Fruit fly (Drosophila melanogaster): ENCODE measurements around the gene CG8188.
A peak's percentile ranks its signal among the peaks of the same experiment; 100 is the strongest.

Gene CG8188

dm6 chrX:17709546-17710272 is 6.9 kb upstream of the CG8188 start, which contains the start of the genes CG8173 and raskol (continued):
- peak in 1 of 2 experiments; percentile 35 for TF ChIP-seq insv (GFP tag; optimal IDR thresholded peaks at IDR 0.05)
- TF ChIP-seq CG10565 (GFP tag; optimal IDR thresholded peaks at IDR 0.05), result no peak
- TF ChIP-seq Hsf (GFP tag; optimal IDR thresholded peaks at IDR 0.05), result no peak
- peak; percentile 28 for TF ChIP-seq lilli (GFP tag; optimal IDR thresholded peaks at IDR 0.05)
- TF ChIP-seq CG10274 (GFP tag; optimal IDR thresholded peaks at IDR 0.05), result no peak
- TF ChIP-seq CG13894 (tag; optimal IDR thresholded peaks at IDR 0.05), result peak; percentile 48
- TF ChIP-seq CkIIα-i1 (GFP tag; IDR thresholded peaks at IDR 0.05), result no peak
- no peak for TF ChIP-seq org-1 (GFP tag; optimal IDR thresholded peaks at IDR 0.05)
- peak; percentile 48; the same call in 1 of the 3 replicates for TF ChIP-seq ci (GFP tag; IDR thresholded peaks at IDR 0.05)
- peak; percentile 91 for TF ChIP-seq pzg (GFP tag; optimal IDR thresholded peaks at IDR 0.05)
- 0 out of 3 replicates have a peak, but pooled peaks have one; percentile 11 for TF ChIP-seq CG17361 (GFP tag; IDR thresholded peaks at IDR 0.05)
- TF ChIP-seq Pdp1 (GFP tag; optimal IDR thresholded peaks at IDR 0.05), result no peak
- peak; percentile 2 for TF ChIP-seq CG17359 (tag; optimal IDR thresholded peaks at IDR 0.05)
- no peak for TF ChIP-seq ranshi (GFP tag; IDR thresholded peaks at IDR 0.05)
- peak; percentile 22 for TF ChIP-seq CG33213 (GFP tag; optimal IDR thresholded peaks at IDR 0.05)
- TF ChIP-seq Abd-B (GFP tag; optimal IDR thresholded peaks at IDR 0.05), result peak; percentile 53
- no peak for TF ChIP-seq tap (tag; optimal IDR thresholded peaks at IDR 0.05)
- peak; percentile 57 for TF ChIP-seq abd-A (tag; optimal IDR thresholded peaks at IDR 0.05)
- TF ChIP-seq ro (GFP tag; IDR thresholded peaks at IDR 0.05), result no peak
- no peak for TF ChIP-seq Scr (GFP tag; IDR thresholded peaks at IDR 0.05; ENCODE audit: partially characterized antibody)
- peak; percentile 27 for TF ChIP-seq Fer1 (GFP tag; optimal IDR thresholded peaks at IDR 0.05)
- TF ChIP-seq CG1603 (tag; optimal IDR thresholded peaks at IDR 0.05), result peak; percentile 71
- no peak for TF ChIP-seq Drgx (GFP tag; IDR thresholded peaks at IDR 0.05)
- no peak for TF ChIP-seq CG12391 (tag; optimal IDR thresholded peaks at IDR 0.05)
- no peak for TF ChIP-seq CG9215 (GFP tag; IDR thresholded peaks at IDR 0.05)
- TF ChIP-seq Kr (GFP tag; optimal IDR thresholded peaks at IDR 0.05), result no peak
- no peak for TF ChIP-seq Deaf1 (tag; optimal IDR thresholded peaks at IDR 0.05)
- TF ChIP-seq CG15269 (tag; optimal IDR thresholded peaks at IDR 0.05), result no peak
- no peak for TF ChIP-seq br (optimal IDR thresholded peaks at IDR 0.05)
- no peak for TF ChIP-seq dan (GFP tag; IDR thresholded peaks at IDR 0.05)
- TF ChIP-seq amos (GFP tag; IDR thresholded peaks at IDR 0.05; ENCODE audit: partially characterized antibody), result peak; percentile 34; the same call in 1 of the 2 replicates
- TF ChIP-seq CG10959 (GFP tag; IDR thresholded peaks at IDR 0.05), result no peak
- TF ChIP-seq CG13775 (GFP tag; optimal IDR thresholded peaks at IDR 0.05), result no peak
- no peak for TF ChIP-seq CG30431 (GFP tag; optimal IDR thresholded peaks at IDR 0.05)
- 0 out of 2 replicates have a peak, but pooled peaks have one; percentile 27 for TF ChIP-seq CG32532 (GFP tag; IDR thresholded peaks at IDR 0.05)
- no peak for TF ChIP-seq ems (GFP tag; optimal IDR thresholded peaks at IDR 0.05)
- peak; percentile 58; the same call in 1 of the 2 replicates for TF ChIP-seq Bgb (GFP tag; IDR thresholded peaks at IDR 0.05; ENCODE audit: partially characterized antibody)
- peak; percentile 51 for TF ChIP-seq kni (GFP tag; optimal IDR thresholded peaks at IDR 0.05)
- no peak for TF ChIP-seq CG11695 (GFP tag; IDR thresholded peaks at IDR 0.05)
- no peak for TF ChIP-seq CG3407 (GFP tag; optimal IDR thresholded peaks at IDR 0.05)
- no peak; the same call in 1 of the 2 replicates for TF ChIP-seq inv (GFP tag; IDR thresholded peaks at IDR 0.05; ENCODE audit: partially characterized antibody)
- peak; percentile 14 for TF ChIP-seq caup (GFP tag; optimal IDR thresholded peaks at IDR 0.05; ENCODE audit: severe bottlenecking)
- TF ChIP-seq CG8388 (GFP tag; optimal IDR thresholded peaks at IDR 0.05), result no peak
- TF ChIP-seq klu (GFP tag; IDR thresholded peaks at IDR 0.05), result no peak
- TF ChIP-seq vvl (GFP tag; IDR thresholded peaks at IDR 0.05), result peak; percentile 68
- no peak for TF ChIP-seq CG17612 (GFP tag; IDR thresholded peaks at IDR 0.05)
- no peak for TF ChIP-seq CG8478 (optimal IDR thresholded peaks at IDR 0.05)
- peak; percentile 32; the same call in 1 of the 2 replicates for TF ChIP-seq onecut (GFP tag; IDR thresholded peaks at IDR 0.05)
- peak; percentile 26 for TF ChIP-seq CG2712 (tag; optimal IDR thresholded peaks at IDR 0.05)
- no peak for TF ChIP-seq B-H1 (GFP tag; IDR thresholded peaks at IDR 0.05)
